Worm (Caenorhabditis elegans) whole organism, L1 larva: ENCODE results near the gene Y56A3A.30.
A peak's percentile ranks its signal among the peaks of the same experiment; 100 is the strongest.

Experiments used
- C04F5.9 ChIP-seq: sonication (generic microtip); optimal IDR thresholded peaks from 2 replicates; lab custom pipeline; 2016; ENCODE audit warnings: missing genetic modification characterization, missing compliant biosample characterization
- C34B4.2 ChIP-seq: sonication (generic microtip); optimal IDR thresholded peaks from 2 replicates; lab custom pipeline; 2017; ENCODE audit warnings: mild to moderate bottlenecking, missing genetic modification characterization, missing compliant biosample characterization
- F16B12.6 ChIP-seq: fragments of 150-350 bp; optimal IDR thresholded peaks from 2 replicates; lab custom pipeline; 2014; ENCODE audit warnings: missing biosample characterization, missing genetic modification characterization
- Y116A8C.19 ChIP-seq: sonication (generic microtip); optimal IDR thresholded peaks from 2 replicates; lab custom pipeline; 2016; ENCODE audit warnings: missing compliant biosample characterization, missing genetic modification characterization, borderline replicate concordance
- alr-1 ChIP-seq: fragments of 200-800 bp; sonication (Bioruptor generic); optimal IDR thresholded peaks from 2 replicates; lab custom pipeline; 2018; ENCODE audit warnings: borderline replicate concordance, mild to moderate bottlenecking, missing genetic modification characterization, missing compliant biosample characterization
- aly-2 ChIP-seq: fragments of 150-350 bp; optimal IDR thresholded peaks from 2 replicates; lab custom pipeline; 2014; ENCODE audit warnings: missing biosample characterization, missing genetic modification characterization
- ama-1 ChIP-seq: fragments of 150-350 bp; optimal IDR thresholded peaks from 2 replicates; lab custom pipeline; 2014
- blmp-1 ChIP-seq: fragments of 150-350 bp; optimal IDR thresholded peaks from 2 replicates; lab custom pipeline; 2014; ENCODE audit warnings: missing biosample characterization, missing genetic modification characterization
- ceh-63 ChIP-seq: fragments of 200-800 bp; sonication (Bioruptor generic); optimal IDR thresholded peaks from 2 replicates; lab custom pipeline; 2018; ENCODE audit warnings: mild to moderate bottlenecking, missing genetic modification characterization, missing compliant biosample characterization
- ceh-8 ChIP-seq: fragments of 200-800 bp; sonication (Bioruptor generic); optimal IDR thresholded peaks from 2 replicates; lab custom pipeline; 2018; ENCODE audit warnings: mild to moderate bottlenecking, missing genetic modification characterization, moderate library complexity, missing compliant biosample characterization
- ceh-88 ChIP-seq: fragments of 200-800 bp; sonication (Bioruptor generic); IDR thresholded peaks from 2 replicates; pipeline ENCODE4 v1.3.6; 2022; ENCODE audit warnings: missing genetic modification characterization, missing compliant biosample characterization
- dpl-1 ChIP-seq, 3 experiments: fragments of 150-350 bp in 2 of 3; sonication (generic microtip) in 1 of 3; optimal IDR thresholded peaks; 2 replicates each; lab custom pipeline; 2014 to 2017; ENCODE audit warnings: missing biosample characterization in 3 of 3, missing genetic modification characterization in 3 of 3, missing genetic modification reagents in 3 of 3
- dsc-1 ChIP-seq: sonication (generic microtip); optimal IDR thresholded peaks from 2 replicates; lab custom pipeline; 2016; ENCODE audit warnings: mild to moderate bottlenecking, missing genetic modification characterization, missing compliant biosample characterization
- efl-3 ChIP-seq: fragments of 200-800 bp; sonication (Bioruptor generic); optimal IDR thresholded peaks from 2 replicates; lab custom pipeline; 2018; ENCODE audit warnings: mild to moderate bottlenecking, missing genetic modification characterization, missing compliant biosample characterization
- egl-13 ChIP-seq: sonication (generic microtip); optimal IDR thresholded peaks from 2 replicates; lab custom pipeline; 2016; ENCODE audit warnings: missing genotype, missing genetic modification reagents, missing genetic modification characterization, missing compliant biosample characterization
- egl-27 ChIP-seq, 2 experiments: fragments of 150-350 bp in 1 of 2; sonication (generic microtip); optimal IDR thresholded peaks; 3 replicates each; lab custom pipeline; 2017 to 2018; ENCODE audit warnings: missing biosample characterization in 2 of 2, missing genetic modification characterization in 2 of 2, missing genetic modification reagents in 2 of 2
- elt-2 ChIP-seq: sonication (generic microtip); optimal IDR thresholded peaks from 2 replicates; lab custom pipeline; 2016; ENCODE audit warnings: missing genetic modification characterization, mild to moderate bottlenecking, inconsistent platforms, missing compliant biosample characterization, missing genetic modification reagents
- fkh-10 ChIP-seq: sonication (generic microtip); optimal IDR thresholded peaks from 2 replicates; lab custom pipeline; 2017; ENCODE audit warnings: missing biosample characterization, missing genetic modification reagents, missing genetic modification characterization
- fkh-8 ChIP-seq: sonication (generic microtip); optimal IDR thresholded peaks from 2 replicates; lab custom pipeline; 2016; ENCODE audit warnings: mild to moderate bottlenecking, missing genetic modification characterization, missing compliant biosample characterization
- fos-1 ChIP-seq: fragments of 150-350 bp; optimal IDR thresholded peaks from 2 replicates; lab custom pipeline; 2014; ENCODE audit warnings: missing biosample characterization, missing genetic modification characterization
- grh-1 ChIP-seq: fragments of 200-800 bp; sonication (Bioruptor generic); IDR thresholded peaks from 2 replicates; pipeline ENCODE4 v1.3.6; 2022; ENCODE audit warnings: missing genetic modification reagents, missing genetic modification characterization, missing compliant biosample characterization
- hpl-2 ChIP-seq: fragments of 150-350 bp; optimal IDR thresholded peaks from 2 replicates; lab custom pipeline; 2014; ENCODE audit warnings: missing biosample characterization, missing genetic modification reagents, missing genetic modification characterization
- lin-14 ChIP-seq: fragments of 200-800 bp; sonication (Bioruptor generic); optimal IDR thresholded peaks from 2 replicates; lab custom pipeline; 2018; ENCODE audit warnings: mild to moderate bottlenecking, missing genetic modification characterization, moderate library complexity, missing compliant biosample characterization
- lin-35 ChIP-seq, 2 experiments: fragments of 150-350 bp; optimal IDR thresholded peaks; 2 replicates each; lab custom pipeline; 2014; ENCODE audit warnings: missing biosample characterization in 2 of 2, missing genetic modification characterization in 2 of 2, missing genetic modification reagents in 2 of 2
- lin-39 ChIP-seq: fragments of 150-350 bp; optimal IDR thresholded peaks from 2 replicates; lab custom pipeline; 2014; ENCODE audit warnings: missing biosample characterization, missing genetic modification reagents, missing genetic modification characterization
- lsy-2 ChIP-seq, 2 experiments: fragments of 150-350 bp; optimal IDR thresholded peaks; 2 replicates each; lab custom pipeline; 2014; ENCODE audit warnings: missing biosample characterization in 2 of 2, missing genetic modification characterization in 2 of 2
- mdl-1 ChIP-seq, 2 experiments: fragments of 150-350 bp; optimal IDR thresholded peaks; 2 replicates each; lab custom pipeline; 2014 to 2017; ENCODE audit warnings: missing biosample characterization in 2 of 2, missing genetic modification characterization in 2 of 2, inconsistent platforms in 1 of 2
- mef-2 ChIP-seq: fragments of 150-350 bp; optimal IDR thresholded peaks from 2 replicates; lab custom pipeline; 2014; ENCODE audit warnings: missing biosample characterization, missing genetic modification characterization
- nhr-19 ChIP-seq: fragments of 200-800 bp; sonication (Bioruptor generic); conservative IDR thresholded peaks from 2 replicates; pipeline ENCODE4 v1.3.6; 2022; ENCODE audit warnings: missing genetic modification characterization, missing compliant biosample characterization
- nhr-20 ChIP-seq: sonication (generic microtip); optimal IDR thresholded peaks from 2 replicates; lab custom pipeline; 2016; ENCODE audit warnings: mild to moderate bottlenecking, missing genetic modification characterization, missing compliant biosample characterization
- nhr-47 ChIP-seq: sonication (generic microtip); optimal IDR thresholded peaks from 2 replicates; lab custom pipeline; 2016; ENCODE audit warnings: mild to moderate bottlenecking, missing genetic modification characterization, moderate library complexity, missing compliant biosample characterization
- nhr-76 ChIP-seq: sonication (generic microtip); optimal IDR thresholded peaks from 2 replicates; lab custom pipeline; 2017; ENCODE audit warnings: missing biosample characterization, missing genetic modification characterization
- nhr-84 ChIP-seq: sonication (generic microtip); optimal IDR thresholded peaks from 2 replicates; lab custom pipeline; 2017; ENCODE audit warnings: missing biosample characterization, missing genetic modification characterization
- nhr-90 ChIP-seq: sonication (generic microtip); optimal IDR thresholded peaks from 2 replicates; lab custom pipeline; 2016; ENCODE audit warnings: mild to moderate bottlenecking, missing genetic modification characterization, missing compliant biosample characterization; ENCODE audit not compliant: poor library complexity
- pqm-1 ChIP-seq: sonication (generic microtip); optimal IDR thresholded peaks from 3 replicates; lab custom pipeline; 2017; ENCODE audit warnings: missing biosample characterization, missing genetic modification characterization
- rnt-1 ChIP-seq: sonication (generic microtip); optimal IDR thresholded peaks from 2 replicates; lab custom pipeline; 2016; ENCODE audit warnings: mild to moderate bottlenecking, missing genetic modification characterization, moderate library complexity, missing compliant biosample characterization
- skn-1 ChIP-seq: fragments of 150-350 bp; optimal IDR thresholded peaks from 2 replicates; lab custom pipeline; 2014; ENCODE audit warnings: missing biosample characterization, missing genetic modification characterization
- snpc-4 ChIP-seq: fragments of 150-350 bp; optimal IDR thresholded peaks from 2 replicates; lab custom pipeline; 2014; ENCODE audit warnings: missing biosample characterization, missing genetic modification characterization
- snu-23 ChIP-seq: sonication (generic microtip); optimal IDR thresholded peaks from 2 replicates; lab custom pipeline; 2016; ENCODE audit warnings: missing genetic modification characterization, missing compliant biosample characterization
- sup-37 ChIP-seq: fragments of 200-800 bp; sonication (Bioruptor generic); optimal IDR thresholded peaks from 2 replicates; lab custom pipeline; 2018; ENCODE audit warnings: mild to moderate bottlenecking, missing genetic modification characterization, missing compliant biosample characterization
- swsn-7 ChIP-seq: sonication (generic microtip); optimal IDR thresholded peaks from 2 replicates; lab custom pipeline; 2016; ENCODE audit warnings: missing genetic modification characterization, missing compliant biosample characterization
- unc-130 ChIP-seq: fragments of 150-350 bp; optimal IDR thresholded peaks from 2 replicates; lab custom pipeline; 2017; ENCODE audit warnings: missing biosample characterization, missing genetic modification characterization, inconsistent platforms
- unc-30 ChIP-seq: sonication (generic microtip); optimal IDR thresholded peaks from 2 replicates; lab custom pipeline; 2017; ENCODE audit warnings: missing biosample characterization, missing genetic modification characterization
- unc-86 ChIP-seq: sonication (generic microtip); optimal IDR thresholded peaks from 2 replicates; lab custom pipeline; 2016; ENCODE audit warnings: missing genetic modification characterization, missing compliant biosample characterization
- unc-98 ChIP-seq: fragments of 200-800 bp; sonication (Bioruptor generic); IDR thresholded peaks from 2 replicates; pipeline ENCODE4 v1.3.6; 2022; ENCODE audit warnings: missing genetic modification characterization, missing compliant biosample characterization
- xbp-1 ChIP-seq: sonication (generic microtip); optimal IDR thresholded peaks from 2 replicates; lab custom pipeline; 2016; ENCODE audit warnings: missing genetic modification characterization, missing compliant biosample characterization
- zag-1 ChIP-seq: fragments of 150-350 bp; optimal IDR thresholded peaks from 2 replicates; lab custom pipeline; 2014; ENCODE audit warnings: missing biosample characterization, missing genetic modification characterization
- ztf-11 ChIP-seq, 2 experiments: sonication (generic microtip); optimal IDR thresholded peaks; 2 replicates each; lab custom pipeline; 2016 to 2017; ENCODE audit warnings: missing genetic modification characterization in 2 of 2, missing biosample characterization in 1 of 2, missing compliant biosample characterization in 1 of 2
- ztf-4 ChIP-seq: fragments of 150-350 bp; optimal IDR thresholded peaks from 2 replicates; lab custom pipeline; 2014; ENCODE audit warnings: missing biosample characterization, missing genetic modification characterization

The Y56A3A.30 gene

DNA sequence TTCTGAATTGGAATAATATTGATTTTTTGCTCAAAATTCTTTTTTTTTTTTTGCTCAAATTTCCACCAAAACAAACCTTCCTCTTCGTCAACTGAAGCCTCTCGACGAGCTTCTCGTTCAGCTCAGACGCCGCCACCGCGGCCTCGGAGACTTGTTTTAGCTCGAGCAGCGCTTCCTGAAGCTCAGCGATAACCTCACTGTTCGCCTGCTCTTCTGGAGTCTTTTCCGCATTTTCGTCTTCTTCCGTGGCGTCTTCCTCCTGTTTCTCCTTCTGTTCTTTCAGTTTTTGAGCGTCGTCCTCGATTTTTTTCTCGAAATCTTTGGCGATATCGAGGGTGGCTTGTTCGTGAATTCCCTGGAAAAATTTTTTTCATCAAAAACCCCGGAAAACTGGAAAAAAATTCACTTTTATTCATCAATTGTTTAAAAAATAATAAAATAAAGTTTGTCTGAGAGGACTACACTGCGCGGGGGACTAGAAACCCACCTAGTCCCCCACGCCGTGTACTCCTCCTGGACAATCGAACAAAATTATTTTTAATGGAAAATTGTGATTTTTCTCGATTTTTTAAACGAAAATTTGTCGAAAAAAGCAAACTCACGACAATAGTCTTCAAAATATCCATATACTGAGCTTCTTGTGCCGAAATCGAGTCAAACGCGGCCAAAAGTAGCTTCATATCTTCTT, 32.7 kb downstream of the Y56A3A.30 start (continued):
- TF ChIP-seq elt-2 (peak; percentile 90), skn-1 (peak; percentile 70), grh-1 (GFP tag; lab: Robert Waterston, UW) (peak; percentile 82), fos-1 (tag; lab: Kevin White, UChicago) (peak; percentile 66), nhr-76 (no peak), ceh-63 (GFP tag; lab: Kevin White, UChicago) (peak; percentile 92), lin-14 (GFP tag; lab: Kevin White, UChicago) (peak; percentile 93), dpl-1 (GFP tag; optimal IDR thresholded peaks at IDR 0.05; lab: Kevin White, UChicago) (peak; percentile 69 to 80 (median 80)), fkh-8 (peak; percentile 95), egl-13 (peak; percentile 100), fkh-10 (peak; percentile 40), egl-27 (tag; optimal IDR thresholded peaks at IDR 0.05; lab: Kevin White, UChicago) (no peak), pqm-1 (tag; lab: Kevin White, UChicago) (no peak), nhr-47 (tag; lab: Kevin White, UChicago) (peak; percentile 99), ztf-11 (tag; optimal IDR thresholded peaks at IDR 0.05; lab: Kevin White, UChicago) (peak in 1 of 2 experiments; percentile 100), ama-1 (lab: Kevin White, UChicago) (peak; percentile 76)

DNA sequence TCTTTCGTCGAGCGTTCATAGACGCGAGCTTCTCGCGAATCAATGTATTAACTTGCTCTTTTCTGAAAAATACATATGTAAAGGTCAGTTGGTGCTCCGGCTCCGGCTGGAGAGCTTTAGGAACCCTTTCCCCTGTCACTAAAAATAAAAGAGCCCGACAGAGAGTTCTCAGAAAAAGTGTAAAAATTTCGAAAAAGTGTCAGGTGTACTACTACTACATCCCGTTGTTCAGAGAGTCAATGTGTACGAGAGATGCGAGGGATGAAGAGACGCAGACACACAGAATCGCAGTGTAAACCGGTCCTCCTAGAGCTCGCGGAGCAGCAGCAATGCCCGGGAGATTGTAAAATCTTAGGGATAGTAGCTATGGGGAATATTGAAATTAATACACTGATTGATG, 36.2 kb downstream of the Y56A3A.30 start:
- TF ChIP-seq sup-37 (GFP tag; lab: Kevin White, UChicago) (no peak), C34B4.2 (tag; lab: Kevin White, UChicago) (no peak), blmp-1 (tag; lab: Kevin White, UChicago) (no peak), lin-35 (GFP tag; optimal IDR thresholded peaks at IDR 0.05; lab: Kevin White, UChicago) (no peak), unc-86 (tag; lab: Kevin White, UChicago) (no peak), ztf-4 (no peak), C04F5.9 (tag; lab: Kevin White, UChicago) (peak; percentile 30), snu-23 (GFP tag; lab: Kevin White, UChicago) (peak; percentile 64), zag-1 (tag; lab: Kevin White, UChicago) (no peak), unc-130 (tag; lab: Kevin White, UChicago) (no peak), ceh-8 (no peak), swsn-7 (tag; lab: Kevin White, UChicago) (peak; percentile 46), lin-14 (GFP tag; lab: Kevin White, UChicago) (peak; percentile 85), skn-1 (peak; percentile 19), hpl-2 (GFP tag; lab: Kevin White, UChicago) (no peak), aly-2 (tag; lab: Kevin White, UChicago) (no peak), dsc-1 (tag; lab: Kevin White, UChicago) (peak; percentile 10), rnt-1 (peak; percentile 87), efl-3 (no peak), ama-1 (lab: Kevin White, UChicago) (no peak), fos-1 (tag; lab: Kevin White, UChicago) (no peak), pqm-1 (tag; lab: Kevin White, UChicago) (no peak), nhr-84 (no peak), unc-30 (no peak), ceh-63 (GFP tag; lab: Kevin White, UChicago) (no peak), unc-98 (peak; percentile 69), fkh-10 (no peak), alr-1 (tag; lab: Kevin White, UChicago) (no peak), nhr-90 (tag; lab: Kevin White, UChicago) (no peak), ceh-88 (no peak), mef-2 (tag; lab: Kevin White, UChicago) (peak; percentile 38), lin-39 (tag; lab: Kevin White, UChicago) (peak; percentile 40), dpl-1 (GFP tag; optimal IDR thresholded peaks at IDR 0.05; lab: Kevin White, UChicago) (no peak), mdl-1 (tag; optimal IDR thresholded peaks at IDR 0.05; lab: Kevin White, UChicago) (peak in 1 of 2 experiments; percentile 2), nhr-20 (peak; percentile 30), nhr-19 (peak; percentile 64), xbp-1 (tag; lab: Kevin White, UChicago) (peak; percentile 11), F16B12.6 (no peak), Y116A8C.19 (tag; lab: Kevin White, UChicago) (no peak), lsy-2 (tag; optimal IDR thresholded peaks at IDR 0.05; lab: Kevin White, UChicago) (peak; percentile 25 to 58), nhr-47 (tag; lab: Kevin White, UChicago) (peak; percentile 54), snpc-4 (tag; lab: Kevin White, UChicago) (no peak)
